Worm (Caenorhabditis elegans) whole organism, L4 larva: ENCODE measurements around the gene dmsr-16.

Experiments used
- F26F4.8 ChIP-seq: fragments of 200-800 bp; sonication (Bioruptor generic); conservative IDR thresholded peaks from 2 replicates; pipeline ENCODE4 v1.3.6; 2022; ENCODE audit warnings: missing genetic modification characterization, missing compliant biosample characterization
- F44E2.7 ChIP-seq: fragments of 200-800 bp; sonication (Bioruptor generic); IDR thresholded peaks from 2 replicates; pipeline ENCODE4 v2.1.2; 2022; ENCODE audit warnings: missing genetic modification characterization, missing compliant biosample characterization
- F49E8.2 ChIP-seq: sonication (generic microtip); optimal IDR thresholded peaks from 2 replicates; lab custom pipeline; 2016; ENCODE audit warnings: missing compliant biosample characterization, mild to moderate bottlenecking, missing genetic modification characterization, borderline replicate concordance
- aha-1 ChIP-seq: fragments of 150-350 bp; peaks from one replicate; lab custom pipeline; 2014; ENCODE audit warnings: missing biosample characterization, missing genetic modification characterization
- ama-1 ChIP-seq: fragments of 150-350 bp; optimal IDR thresholded peaks from 2 replicates; lab custom pipeline; 2014; ENCODE audit warnings: inconsistent platforms, mixed read lengths
- arid-1 ChIP-seq: fragments of 200-800 bp; sonication (Bioruptor generic); conservative IDR thresholded peaks from 2 replicates; pipeline ENCODE4 v1.3.6; 2022; ENCODE audit warnings: missing genetic modification reagents, missing genetic modification characterization, missing compliant biosample characterization
- ceh-20 ChIP-seq: fragments of 200-800 bp; sonication (Bioruptor generic); IDR thresholded peaks from 2 replicates; pipeline ENCODE4 v1.3.6; 2022; ENCODE audit warnings: missing genetic modification reagents, missing genetic modification characterization, missing compliant biosample characterization
- ceh-28 ChIP-seq: fragments of 150-350 bp; optimal IDR thresholded peaks from 2 replicates; lab custom pipeline; 2014; ENCODE audit warnings: missing biosample characterization, missing genetic modification reagents, missing genetic modification characterization
- ces-1 ChIP-seq: fragments of 150-350 bp; sonication (generic microtip); optimal IDR thresholded peaks from 4 replicates; lab custom pipeline; 2014; ENCODE audit warnings: missing biosample characterization, missing genetic modification reagents, missing genetic modification characterization
- cey-2 ChIP-seq: sonication (generic microtip); optimal IDR thresholded peaks from 3 replicates; lab custom pipeline; 2017; ENCODE audit warnings: missing genetic modification characterization, mild to moderate bottlenecking, missing compliant biosample characterization, antibody characterized with exemption, borderline replicate concordance; ENCODE audit not compliant: insufficient read depth
- daf-12 ChIP-seq: fragments of 150-350 bp; optimal IDR thresholded peaks from 2 replicates; lab custom pipeline; 2014; ENCODE audit warnings: missing biosample characterization, missing genetic modification reagents, missing genetic modification characterization
- daf-16 ChIP-seq, 3 experiments: sonication (generic microtip); optimal IDR thresholded peaks; 2 replicates each; lab custom pipeline; 2016 to 2017; ENCODE audit warnings: missing genetic modification characterization in 3 of 3, missing genetic modification reagents in 3 of 3, mild to moderate bottlenecking in 2 of 3, missing compliant biosample characterization in 2 of 3, missing biosample characterization in 1 of 3, moderate library complexity in 1 of 3
- dmd-6 ChIP-seq: fragments of 200-800 bp; sonication (Bioruptor generic); IDR thresholded peaks from 2 replicates; pipeline ENCODE4 v1.3.6; 2022; ENCODE audit warnings: missing genetic modification reagents, missing genetic modification characterization, missing compliant biosample characterization
- dmd-8 ChIP-seq: fragments of 200-800 bp; sonication (Bioruptor generic); IDR thresholded peaks from 2 replicates; pipeline ENCODE4 v1.3.6; 2022; ENCODE audit warnings: missing genetic modification characterization, missing compliant biosample characterization
- duxl-1 ChIP-seq: sonication (generic microtip); optimal IDR thresholded peaks from 2 replicates; lab custom pipeline; 2016; ENCODE audit warnings: mild to moderate bottlenecking, missing genetic modification characterization, moderate library complexity, missing compliant biosample characterization; ENCODE audit not compliant: poor library complexity
- fkh-10 ChIP-seq: fragments of 150-350 bp; optimal IDR thresholded peaks from 2 replicates; lab custom pipeline; 2014; ENCODE audit warnings: missing biosample characterization, missing genetic modification reagents, missing genetic modification characterization
- fos-1 ChIP-seq: fragments of 150-350 bp; optimal IDR thresholded peaks from 2 replicates; lab custom pipeline; 2014; ENCODE audit warnings: missing biosample characterization, missing genetic modification characterization
- jun-1 ChIP-seq: fragments of 150-350 bp; optimal IDR thresholded peaks from 2 replicates; lab custom pipeline; 2014; ENCODE audit warnings: missing biosample characterization, missing genetic modification reagents, missing genetic modification characterization
- lim-7 ChIP-seq: fragments of 200-800 bp; sonication (Bioruptor generic); IDR thresholded peaks from 2 replicates; pipeline ENCODE4 v1.3.6; 2022; ENCODE audit warnings: missing genetic modification characterization, missing compliant biosample characterization
- lsy-2 ChIP-seq, 2 experiments: fragments of 150-350 bp in 1 of 2; sonication (generic microtip) in 1 of 2; optimal IDR thresholded peaks; 2 replicates each; lab custom pipeline; 2014 to 2017; ENCODE audit warnings: missing biosample characterization in 2 of 2, missing genetic modification characterization in 2 of 2
- madf-5 ChIP-seq, 2 experiments: fragments of 200-800 bp; sonication (Bioruptor generic); IDR thresholded peaks; 2 replicates each; pipeline ENCODE4 v1.3.6; 2022; ENCODE audit warnings: missing compliant biosample characterization in 2 of 2, missing genetic modification characterization in 2 of 2
- mdl-1 ChIP-seq, 2 experiments: fragments of 150-350 bp in 1 of 2; sonication (generic microtip) in 1 of 2; optimal IDR thresholded peaks; 2 replicates each; lab custom pipeline; 2014 to 2017; ENCODE audit warnings: missing biosample characterization in 2 of 2, missing genetic modification characterization in 2 of 2
- mes-2 ChIP-seq: sonication (generic microtip); optimal IDR thresholded peaks from 2 replicates; lab custom pipeline; 2016; ENCODE audit warnings: missing genotype, mild to moderate bottlenecking, missing genetic modification characterization, missing compliant biosample characterization; ENCODE audit not compliant: poor library complexity, severe bottlenecking
- nhr-10 ChIP-seq: fragments of 150-350 bp; optimal IDR thresholded peaks from 2 replicates; lab custom pipeline; 2014; ENCODE audit warnings: missing biosample characterization, missing genetic modification characterization
- nhr-28 ChIP-seq: fragments of 150-350 bp; optimal IDR thresholded peaks from 2 replicates; lab custom pipeline; 2014; ENCODE audit warnings: missing biosample characterization, missing genetic modification characterization
- nhr-42 ChIP-seq: fragments of 200-800 bp; sonication (Bioruptor generic); IDR thresholded peaks from 2 replicates; pipeline ENCODE4 v1.3.6; 2022; ENCODE audit warnings: missing genetic modification characterization, missing compliant biosample characterization
- nhr-76 ChIP-seq: fragments of 150-350 bp; optimal IDR thresholded peaks from 2 replicates; lab custom pipeline; 2014; ENCODE audit warnings: missing biosample characterization, missing genetic modification characterization
- rbr-2 ChIP-seq: sonication (generic microtip); optimal IDR thresholded peaks from 2 replicates; lab custom pipeline; 2016; ENCODE audit warnings: missing genotype, missing genetic modification characterization, missing compliant biosample characterization
- skn-1 ChIP-seq: fragments of 150-350 bp; optimal IDR thresholded peaks from 2 replicates; lab custom pipeline; 2014; ENCODE audit warnings: missing biosample characterization, missing genetic modification characterization
- spr-1 ChIP-seq: sonication (generic microtip); optimal IDR thresholded peaks from 2 replicates; lab custom pipeline; 2016; ENCODE audit warnings: mild to moderate bottlenecking, missing genetic modification characterization, missing compliant biosample characterization
- unc-62 ChIP-seq, 3 experiments: fragments of 150-350 bp in 1 of 3; sonication (generic microtip); optimal IDR thresholded peaks in 2 of 3; peaks in 1 of 3; 1 replicate in 1 of 3; 2 replicates in 2 of 3; lab custom pipeline; 2014 to 2017; ENCODE audit warnings: missing biosample characterization in 3 of 3, missing genetic modification characterization in 3 of 3, missing genetic modification reagents in 3 of 3, missing genotype in 1 of 3
- vab-7 ChIP-seq: fragments of 200-800 bp; sonication (Bioruptor generic); IDR thresholded peaks from 2 replicates; pipeline ENCODE4 v1.3.6; 2022; ENCODE audit warnings: missing genetic modification reagents, missing genetic modification characterization, missing compliant biosample characterization
- zip-2 ChIP-seq: fragments of 150-350 bp; optimal IDR thresholded peaks from 2 replicates; lab custom pipeline; 2014; ENCODE audit warnings: missing biosample characterization, missing genetic modification characterization
- ztf-7 ChIP-seq: fragments of 150-350 bp; optimal IDR thresholded peaks from 2 replicates; lab custom pipeline; 2014; ENCODE audit warnings: missing biosample characterization, missing genetic modification characterization

The dmsr-16 gene

DNA sequence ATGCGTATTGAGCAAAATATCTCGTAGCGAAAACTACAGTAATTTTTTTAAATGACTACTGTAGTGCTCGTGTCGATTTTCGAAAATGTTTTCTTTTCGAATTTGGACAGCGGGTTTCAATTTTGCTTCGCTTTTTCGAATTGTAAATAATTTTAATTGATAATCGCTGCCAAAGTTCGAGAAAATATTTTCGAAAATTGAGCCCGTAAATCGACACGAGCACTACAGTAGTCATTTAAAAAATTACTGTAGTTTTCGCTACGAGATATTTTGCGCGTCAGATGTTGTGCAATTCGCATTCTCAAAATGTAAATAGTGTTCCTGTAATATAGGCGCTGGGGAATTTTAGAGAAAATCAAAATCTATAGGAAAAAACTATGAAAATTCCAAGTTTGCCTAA is 26.6 kb downstream of the dmsr-16 start:
- TF ChIP-seq lsy-2 (tag; optimal IDR thresholded peaks at IDR 0.05; lab: Kevin White, UChicago) (no peak), F26F4.8 (no peak), cey-2 (tag; lab: Kevin White, UChicago) (no peak), skn-1 (tag; lab: Kevin White, UChicago) (no peak)

DNA sequence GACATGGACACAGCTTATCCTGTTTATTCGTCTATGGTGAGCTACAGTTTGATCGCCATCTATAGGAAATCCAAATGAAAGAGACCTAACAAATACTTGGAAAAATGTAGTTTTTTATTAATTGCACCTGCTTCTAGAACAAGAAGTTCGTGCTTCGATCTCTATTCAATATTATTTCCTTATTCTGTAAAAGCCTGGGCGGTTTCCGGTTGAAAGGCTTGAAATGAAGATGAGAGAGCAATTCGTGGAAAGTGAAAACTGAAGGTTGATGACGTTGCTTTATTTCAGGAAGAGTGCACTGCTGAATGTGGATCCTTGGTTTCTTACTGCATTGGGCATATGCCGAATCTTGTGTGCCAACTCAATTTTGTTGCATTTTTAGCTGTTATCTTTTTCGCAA is 28.2 kb downstream of the dmsr-16 start:
- TF ChIP-seq dmd-8 (no peak), duxl-1 (tag; lab: Kevin White, UChicago) (no peak), aha-1 (tag; lab: Kevin White, UChicago) (peak; percentile 34)

DNA sequence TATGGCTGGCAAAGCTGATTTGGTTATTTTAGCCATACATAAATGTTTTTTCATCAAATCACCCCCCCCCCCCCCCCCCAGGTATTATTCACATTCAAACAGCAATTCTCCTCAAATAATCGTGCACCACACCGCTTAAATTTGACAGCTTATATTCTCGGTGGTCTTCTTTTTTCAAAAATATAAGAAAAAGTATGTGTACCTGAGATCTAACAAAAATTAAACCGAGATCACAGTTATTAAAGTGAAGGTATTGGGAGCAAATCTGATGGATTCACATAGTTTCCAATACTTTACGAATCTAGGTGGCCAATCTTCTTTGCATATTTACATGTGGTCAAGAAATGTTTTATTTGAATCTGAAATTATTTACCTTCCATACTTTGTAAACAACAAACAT is 28.7 kb downstream of the dmsr-16 start, which contains the start of gene ZC404.15:
Gene ZC404.15 (plus strand): TSS at position 301 of the 400 bp plus-strand sequence.
- TF ChIP-seq mdl-1 (tag; optimal IDR thresholded peaks at IDR 0.05; lab: Kevin White, UChicago) (no peak), aha-1 (tag; lab: Kevin White, UChicago) (peak; percentile 47), fkh-10 (GFP tag; lab: Kevin White, UChicago) (no peak), ceh-28 (tag; lab: Kevin White, UChicago) (no peak), unc-62 (GFP tag; optimal IDR thresholded peaks at IDR 0.05 in 1 of 2; lab: Kevin White, UChicago) (no peak), unc-62 (tag; optimal IDR thresholded peaks at IDR 0.05; lab: Kevin White, UChicago) (no peak), ztf-7 (no peak), lsy-2 (tag; optimal IDR thresholded peaks at IDR 0.05; lab: Kevin White, UChicago) (no peak)

DNA sequence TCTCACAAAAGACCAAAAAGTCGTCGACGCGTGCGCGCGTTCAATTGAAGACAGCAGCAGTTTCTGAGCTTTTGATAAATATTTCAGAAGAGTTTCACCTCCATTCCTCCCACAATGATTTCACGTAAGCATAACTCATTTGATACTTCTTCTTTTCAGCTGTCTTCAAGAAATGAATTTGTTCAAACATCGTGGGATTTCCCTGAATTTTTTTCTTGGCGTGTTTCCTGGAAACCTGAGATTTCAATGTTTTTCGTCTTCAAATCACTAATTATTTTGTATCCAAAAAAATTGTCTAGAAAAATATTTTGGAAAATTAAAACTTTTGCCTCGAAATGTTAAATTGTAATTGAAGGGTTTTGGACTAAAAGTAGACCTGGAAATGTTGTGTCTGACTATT is 30.4 kb downstream of the dmsr-16 start:
- TF ChIP-seq arid-1 (no peak), unc-62 (GFP tag; optimal IDR thresholded peaks at IDR 0.05 in 1 of 2; lab: Kevin White, UChicago) (no peak), unc-62 (tag; optimal IDR thresholded peaks at IDR 0.05; lab: Kevin White, UChicago) (no peak), nhr-42 (GFP tag; lab: Robert Waterston, UW) (no peak), nhr-10 (tag; lab: Kevin White, UChicago) (no peak), ces-1 (GFP tag; lab: Kevin White, UChicago) (no peak), F49E8.2 (tag; lab: Kevin White, UChicago) (no peak), dmd-6 (GFP tag; lab: Robert Waterston, UW) (no peak), dmd-8 (no peak), spr-1 (no peak), ama-1 (no peak), nhr-76 (tag; lab: Kevin White, UChicago) (no peak), daf-16 (GFP tag; optimal IDR thresholded peaks at IDR 0.05; lab: Kevin White, UChicago) (no peak), daf-16 (tag; optimal IDR thresholded peaks at IDR 0.05; lab: Kevin White, UChicago) (no peak), rbr-2 (tag; lab: Kevin White, UChicago) (no peak)

DNA sequence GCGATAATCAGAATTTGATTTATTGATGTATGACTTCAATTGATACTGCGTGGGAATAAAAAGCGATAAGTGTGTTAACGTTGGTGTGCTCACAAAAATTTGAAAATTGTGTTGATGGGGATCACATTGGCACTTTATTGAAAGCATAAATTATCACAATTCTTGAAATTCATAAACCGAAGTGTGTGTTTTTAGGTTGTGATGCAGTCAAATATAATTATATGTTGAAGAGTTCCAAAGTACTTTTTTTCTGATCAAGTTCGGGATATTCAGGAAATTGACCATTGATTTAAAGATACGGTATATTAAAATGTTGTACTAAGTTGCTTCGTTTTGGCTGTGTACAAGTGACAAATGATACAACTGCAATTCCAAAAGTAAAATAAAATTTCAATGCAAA is 33.2 kb downstream of the dmsr-16 start, which contains the start of gene srh-28:
Gene srh-28 (minus strand): TSS at position 101 of the 400 bp plus-strand sequence.
- TF ChIP-seq unc-62 (GFP tag; optimal IDR thresholded peaks at IDR 0.05 in 1 of 2; lab: Kevin White, UChicago) = peak in 1 of 2 experiments; percentile 22
- TF ChIP-seq unc-62 (tag; optimal IDR thresholded peaks at IDR 0.05; lab: Kevin White, UChicago) = no peak
- no peak for TF ChIP-seq F44E2.7
- no peak for TF ChIP-seq nhr-28 (tag; lab: Kevin White, UChicago)
- TF ChIP-seq lim-7 (GFP tag; lab: Robert Waterston, UW) = no peak

DNA sequence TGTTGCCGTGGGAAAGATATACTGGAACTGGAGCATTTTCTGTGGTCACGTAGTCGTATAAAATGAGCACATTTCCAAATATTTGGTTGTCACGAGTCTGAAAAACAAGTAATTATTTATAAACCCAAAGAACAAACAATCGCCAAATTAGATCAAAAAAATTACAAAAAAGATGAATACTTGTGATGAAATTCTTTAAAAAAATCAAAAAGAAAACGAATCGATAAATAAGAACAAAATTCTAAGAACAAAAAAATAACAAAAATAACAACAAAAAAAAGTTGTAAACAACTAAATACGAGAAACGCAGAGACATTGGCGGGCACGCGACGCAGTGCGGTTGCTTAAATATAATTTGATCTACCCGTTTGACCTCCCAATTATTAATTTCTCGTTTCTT is 35.1 kb downstream of the dmsr-16 start, which contains the start of gene ZC404.16:
Gene ZC404.16 (minus strand): TSS at position 101 of the 400 bp plus-strand sequence.
- TF ChIP-seq jun-1 (tag; lab: Kevin White, UChicago) (no peak), lsy-2 (tag; optimal IDR thresholded peaks at IDR 0.05; lab: Kevin White, UChicago) (no peak), madf-5 (GFP tag; IDR thresholded peaks at IDR 0.05; lab: Robert Waterston, UW) (no peak), vab-7 (no peak), unc-62 (GFP tag; optimal IDR thresholded peaks at IDR 0.05 in 1 of 2; lab: Kevin White, UChicago) (no peak), unc-62 (tag; optimal IDR thresholded peaks at IDR 0.05; lab: Kevin White, UChicago) (no peak), zip-2 (tag; lab: Kevin White, UChicago) (no peak), daf-12 (tag; lab: Kevin White, UChicago) (no peak), ceh-20 (GFP tag; lab: Robert Waterston, UW) (no peak), mes-2 (tag; lab: Kevin White, UChicago) (no peak), fos-1 (tag; lab: Kevin White, UChicago) (no peak)
- TF ChIP-seq, all 104 proteins: peak for 0
